Fruit fly (Drosophila melanogaster) whole organism, embryonic: ENCODE data around the gene AP-1mu.

Source experiments
- Aef1 ChIP-seq: fragments of 200-800 bp; sonication (Bioruptor generic); IDR thresholded peaks from 3 replicates; pipeline ENCODE4 v1.3.6; 2022; ENCODE audit warnings: missing biosample characterization, missing genetic modification characterization
- BtbVII ChIP-seq: fragments of 200-800 bp; sonication (Bioruptor generic); optimal IDR thresholded peaks from 3 replicates; lab custom pipeline; 2017; ENCODE audit warnings: missing biosample characterization, mild to moderate bottlenecking, missing genetic modification characterization
- C15 ChIP-seq: fragments of 200-800 bp; sonication (Bioruptor generic); IDR thresholded peaks from 3 replicates; pipeline ENCODE4 v1.3.6; 2022; ENCODE audit warnings: missing biosample characterization, missing genetic modification characterization
- CG10274 ChIP-seq: fragments of 200-800 bp; sonication (Bioruptor generic); optimal IDR thresholded peaks from 3 replicates; lab custom pipeline; 2017; ENCODE audit warnings: missing biosample characterization, mild to moderate bottlenecking, missing genetic modification characterization
- CG12104 ChIP-seq: fragments of 200-800 bp; sonication (Bioruptor generic); optimal IDR thresholded peaks from 3 replicates; lab custom pipeline; 2016; ENCODE audit warnings: missing biosample characterization, missing genetic modification characterization
- CG12391 ChIP-seq: fragments of 200-800 bp; sonication (Bioruptor generic); optimal IDR thresholded peaks from 3 replicates; lab custom pipeline; 2018; ENCODE audit warnings: missing biosample characterization, mild to moderate bottlenecking, missing genetic modification characterization, moderate library complexity
- CG12659 ChIP-seq: fragments of 200-800 bp; sonication (Bioruptor generic); optimal IDR thresholded peaks from 3 replicates; lab custom pipeline; 2017; ENCODE audit warnings: mild to moderate bottlenecking, missing biosample characterization, missing genetic modification reagents, missing genetic modification characterization
- CG13775 ChIP-seq: fragments of 200-800 bp; sonication (Bioruptor generic); optimal IDR thresholded peaks from 3 replicates; lab custom pipeline; 2017; ENCODE audit warnings: missing biosample characterization, mild to moderate bottlenecking, missing genetic modification characterization
- CG14667 ChIP-seq: fragments of 200-800 bp; sonication (Bioruptor generic); IDR thresholded peaks from 2 replicates; pipeline ENCODE4 v1.3.6; 2022; ENCODE audit warnings: missing biosample characterization, missing genetic modification characterization
- CG14965 ChIP-seq: fragments of 200-800 bp; sonication (Bioruptor generic); optimal IDR thresholded peaks from 2 replicates; lab custom pipeline; 2016; ENCODE audit warnings: missing biosample characterization, missing genetic modification characterization, borderline replicate concordance
- CG15073 ChIP-seq: fragments of 200-800 bp; sonication (Bioruptor generic); optimal IDR thresholded peaks from 2 replicates; lab custom pipeline; 2016; ENCODE audit warnings: missing biosample characterization, missing genetic modification characterization
- CG16813 ChIP-seq: fragments of 200-800 bp; sonication (Bioruptor generic); IDR thresholded peaks from 3 replicates; pipeline ENCODE4 v1.3.6; 2022; ENCODE audit warnings: missing biosample characterization, missing genetic modification characterization; ENCODE audit not compliant: partially characterized antibody
- CG2129 ChIP-seq: fragments of 200-800 bp; sonication (Bioruptor generic); IDR thresholded peaks from 2 replicates; pipeline ENCODE4 v1.3.6; 2022; ENCODE audit warnings: missing biosample characterization, missing genetic modification characterization; ENCODE audit not compliant: partially characterized antibody
- CG2199 ChIP-seq: fragments of 200-800 bp; sonication (Bioruptor generic); IDR thresholded peaks from 3 replicates; pipeline ENCODE4 v1.3.6; 2022; ENCODE audit warnings: missing biosample characterization, missing genetic modification characterization
- CG30403 ChIP-seq: fragments of 200-800 bp; sonication (Bioruptor generic); optimal IDR thresholded peaks from 3 replicates; lab custom pipeline; 2016; ENCODE audit warnings: missing biosample characterization, missing genetic modification characterization
- CG30431 ChIP-seq: fragments of 200-800 bp; sonication (Bioruptor generic); optimal IDR thresholded peaks from 2 replicates; lab custom pipeline; 2017; ENCODE audit warnings: missing biosample characterization, missing genetic modification characterization
- CG31365 ChIP-seq: fragments of 200-800 bp; sonication (Bioruptor generic); optimal IDR thresholded peaks from 2 replicates; lab custom pipeline; 2018; ENCODE audit warnings: missing biosample characterization, mild to moderate bottlenecking, missing genetic modification characterization
- CG32532 ChIP-seq: fragments of 200-800 bp; sonication (Bioruptor generic); IDR thresholded peaks from 2 replicates; pipeline ENCODE4 v1.3.6; 2022; ENCODE audit warnings: missing biosample characterization, missing genetic modification characterization
- CG6765 ChIP-seq: fragments of 200-800 bp; sonication (Bioruptor generic); optimal IDR thresholded peaks from 3 replicates; lab custom pipeline; 2017; ENCODE audit warnings: missing biosample characterization, mild to moderate bottlenecking, missing genetic modification characterization
- CG7786 ChIP-seq: fragments of 200-800 bp; sonication (Bioruptor generic); optimal IDR thresholded peaks from 2 replicates; lab custom pipeline; 2016; ENCODE audit warnings: missing biosample characterization, missing genetic modification characterization
- CG9609 ChIP-seq: fragments of 200-800 bp; sonication (Bioruptor generic); optimal IDR thresholded peaks from 3 replicates; lab custom pipeline; 2016; ENCODE audit warnings: missing biosample characterization, missing genetic modification characterization
- Camta ChIP-seq: fragments of 200-800 bp; sonication (Bioruptor generic); optimal IDR thresholded peaks from 2 replicates; lab custom pipeline; 2016; ENCODE audit warnings: missing biosample characterization, missing genetic modification characterization
- Chrac-16 ChIP-seq: fragments of 200-800 bp; sonication (Bioruptor generic); optimal IDR thresholded peaks from 3 replicates; lab custom pipeline; 2016; ENCODE audit warnings: missing biosample characterization, missing genetic modification characterization
- Ets97D ChIP-seq: fragments of 200-800 bp; sonication (Bioruptor generic); optimal IDR thresholded peaks from 3 replicates; lab custom pipeline; 2016; ENCODE audit warnings: missing biosample characterization, missing genetic modification characterization
- GATAe ChIP-seq: fragments of 200-800 bp; sonication (Bioruptor generic); conservative IDR thresholded peaks from 2 replicates; pipeline ENCODE4 v1.3.6; 2022; ENCODE audit warnings: missing biosample characterization, missing genetic modification characterization
- H2.0 ChIP-seq: fragments of 200-800 bp; sonication (Bioruptor generic); IDR thresholded peaks from 2 replicates; pipeline ENCODE4 v1.3.6; 2022; ENCODE audit warnings: missing biosample characterization, missing genetic modification characterization
- Hey ChIP-seq: fragments of 200-800 bp; sonication (Bioruptor generic); optimal IDR thresholded peaks from 3 replicates; lab custom pipeline; 2018; ENCODE audit warnings: missing biosample characterization, mild to moderate bottlenecking, missing genetic modification characterization
- Kr ChIP-seq: fragments of 200-800 bp; sonication (Bioruptor generic); optimal IDR thresholded peaks from 2 replicates; lab custom pipeline; 2017; ENCODE audit warnings: missing biosample characterization, mild to moderate bottlenecking, missing genetic modification characterization
- NC2α ChIP-seq: fragments of 200-800 bp; sonication (Bioruptor generic); optimal IDR thresholded peaks from 2 replicates; lab custom pipeline; 2016; ENCODE audit warnings: missing biosample characterization, missing genetic modification characterization
- Stat92E ChIP-seq, 3 experiments: fragments of >200 bp in 2 of 3; fragments of 200-800 bp in 1 of 3; sonication (Bioruptor generic) in 1 of 3; optimal IDR thresholded peaks; 2 replicates each; lab custom pipeline; 2017 to 2019; ENCODE audit warnings: missing biosample characterization in 3 of 3, missing genetic modification characterization in 3 of 3, mild to moderate bottlenecking in 1 of 3, moderate library complexity in 1 of 3
- Taf1 ChIP-seq: fragments of 200-800 bp; sonication (Bioruptor generic); IDR thresholded peaks from 2 replicates; pipeline ENCODE4 v1.3.6; 2022; ENCODE audit warnings: missing biosample characterization, missing genetic modification characterization
- aop ChIP-seq: fragments of 200-800 bp; sonication (Bioruptor generic); IDR thresholded peaks from 2 replicates; pipeline ENCODE4 v1.3.6; 2022; ENCODE audit warnings: missing biosample characterization, missing genetic modification characterization
- bigmax ChIP-seq: fragments of 200-800 bp; sonication (Bioruptor generic); optimal IDR thresholded peaks from 2 replicates; lab custom pipeline; 2018; ENCODE audit warnings: missing biosample characterization, mild to moderate bottlenecking, missing genetic modification characterization
- chif ChIP-seq, 2 experiments: fragments of 200-800 bp; sonication (Bioruptor generic); optimal IDR thresholded peaks; 3 replicates each; lab custom pipeline; 2016; ENCODE audit warnings: missing biosample characterization in 2 of 2, missing genetic modification characterization in 2 of 2
- danr ChIP-seq: fragments of 200-800 bp; sonication (Bioruptor generic); IDR thresholded peaks from 2 replicates; pipeline ENCODE4 v1.3.6; 2022; ENCODE audit warnings: missing biosample characterization, missing genetic modification characterization
- dati ChIP-seq: fragments of 200-800 bp; sonication (Bioruptor generic); IDR thresholded peaks from 2 replicates; pipeline ENCODE4 v1.3.6; 2022; ENCODE audit warnings: missing biosample characterization, missing genetic modification characterization
- exex ChIP-seq: fragments of 200-800 bp; sonication (Bioruptor generic); optimal IDR thresholded peaks from 4 replicates; lab custom pipeline; 2018; ENCODE audit warnings: missing biosample characterization, mild to moderate bottlenecking, missing genetic modification characterization, moderate library complexity
- gro ChIP-seq: fragments of 200-800 bp; sonication (Bioruptor generic); optimal IDR thresholded peaks from 2 replicates; lab custom pipeline; 2016; ENCODE audit warnings: missing biosample characterization, missing genetic modification characterization
- her ChIP-seq: fragments of 200-800 bp; sonication (Bioruptor generic); optimal IDR thresholded peaks from 2 replicates; lab custom pipeline; 2016; ENCODE audit warnings: missing biosample characterization, missing genetic modification characterization
- lola ChIP-seq, 3 experiments: fragments of >200 bp in 2 of 3; fragments of 200-800 bp in 1 of 3; sonication (Bioruptor generic) in 1 of 3; optimal IDR thresholded peaks; 2 replicates each; lab custom pipeline; 2017 to 2019; ENCODE audit warnings: missing biosample characterization in 3 of 3, missing genetic modification characterization in 3 of 3, mild to moderate bottlenecking in 1 of 3, moderate library complexity in 1 of 3
- org-1 ChIP-seq: fragments of 200-800 bp; sonication (Bioruptor generic); optimal IDR thresholded peaks from 2 replicates; lab custom pipeline; 2017; ENCODE audit warnings: missing biosample characterization, missing genetic modification characterization
- otp ChIP-seq: fragments of 200-800 bp; sonication (Bioruptor generic); IDR thresholded peaks from 3 replicates; pipeline ENCODE4, ENCODE4 v1.3.6; 2022; ENCODE audit warnings: missing biosample characterization, missing genetic modification characterization
- peb ChIP-seq: fragments of 200-800 bp; sonication (Bioruptor generic); IDR thresholded peaks from 2 replicates; pipeline ENCODE4 v1.3.6; 2022; ENCODE audit warnings: missing biosample characterization, missing genetic modification characterization
- sc ChIP-seq, 3 experiments: fragments of >200 bp in 2 of 3; fragments of 200-800 bp in 1 of 3; sonication (Bioruptor generic) in 1 of 3; optimal IDR thresholded peaks; 2 replicates in 2 of 3; 3 replicates in 1 of 3; lab custom pipeline; 2017; ENCODE audit warnings: mild to moderate bottlenecking in 1 of 3, missing biosample characterization in 1 of 3, missing genetic modification characterization in 1 of 3, missing genetic modification reagents in 1 of 3
- sens-2 ChIP-seq: fragments of 200-800 bp; sonication (Bioruptor generic); IDR thresholded peaks from 2 replicates; pipeline ENCODE4 v1.3.6; 2022; ENCODE audit warnings: missing biosample characterization, missing genetic modification characterization
- seq ChIP-seq: fragments of 200-800 bp; sonication (Bioruptor generic); IDR thresholded peaks from 2 replicates; pipeline ENCODE4 v1.3.6; 2022; ENCODE audit warnings: missing biosample characterization, missing genetic modification characterization
- so ChIP-seq: fragments of 200-800 bp; sonication (Bioruptor generic); IDR thresholded peaks from 3 replicates; pipeline ENCODE4 v1.3.6; 2022; ENCODE audit warnings: missing biosample characterization, missing genetic modification characterization
- trh ChIP-seq: fragments of 200-800 bp; sonication (Bioruptor generic); optimal IDR thresholded peaks from 2 replicates; lab custom pipeline; 2016; ENCODE audit warnings: missing biosample characterization, missing genetic modification characterization
- unpg ChIP-seq: fragments of 200-800 bp; sonication (Bioruptor generic); optimal IDR thresholded peaks from 3 replicates; lab custom pipeline; 2018; ENCODE audit warnings: missing biosample characterization, mild to moderate bottlenecking, missing genetic modification characterization, moderate library complexity
- wdn ChIP-seq: fragments of 200-800 bp; sonication (Bioruptor generic); IDR thresholded peaks from 2 replicates; pipeline ENCODE4 v1.3.6; 2022; ENCODE audit warnings: missing biosample characterization, missing genetic modification characterization
- wor ChIP-seq: fragments of 200-800 bp; sonication (Bioruptor generic); IDR thresholded peaks from 2 replicates; pipeline ENCODE4 v1.3.6; 2022; ENCODE audit warnings: missing biosample characterization, missing genetic modification characterization

Gene AP-1mu

DNA sequence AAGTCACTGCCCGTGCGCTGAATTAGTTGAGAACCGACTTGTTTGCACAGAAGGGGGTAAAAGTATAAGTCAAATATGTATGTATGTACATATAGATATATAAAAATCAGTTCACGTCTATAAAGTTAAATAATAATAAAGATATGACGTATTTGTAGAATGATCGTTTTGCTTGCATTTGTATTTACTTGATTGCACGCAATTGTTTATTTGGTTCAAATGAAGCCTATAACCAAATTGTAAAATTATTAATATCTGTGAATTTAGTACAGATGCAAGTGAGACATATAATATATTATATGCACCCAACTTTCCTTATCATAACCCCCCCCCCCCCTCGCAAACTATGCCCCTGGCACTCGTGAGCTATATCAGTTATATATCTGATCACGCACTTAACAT lies 41.2 kb upstream of the AP-1mu start (continued):
- TF ChIP-seq Kr (GFP tag; lab: Kevin White, UChicago), result peak; percentile 17
- no peak for TF ChIP-seq CG15073 (GFP tag; lab: Kevin White, UChicago)
- TF ChIP-seq Stat92E (GFP tag; optimal IDR thresholded peaks at IDR 0.05; lab: Kevin White, UChicago), result no peak
- peak; percentile 40 for TF ChIP-seq CG12104 (GFP tag; lab: Kevin White, UChicago)
- TF ChIP-seq otp (GFP tag; lab: Robert Waterston, UW), result no peak
- peak; percentile 57 for TF ChIP-seq CG32532 (GFP tag; lab: Robert Waterston, UW)
- TF ChIP-seq BtbVII (GFP tag; lab: Kevin White, UChicago), result peak; percentile 78
- 0 out of 2 replicates have a peak, but pooled peaks have one; percentile 34 for TF ChIP-seq wdn (GFP tag; lab: Robert Waterston, UW)
- TF ChIP-seq danr (GFP tag; lab: Robert Waterston, UW), result no peak
- TF ChIP-seq Aef1, result peak; percentile 26; the same call in 1 of the 3 replicates
- TF ChIP-seq exex (tag; lab: Kevin White, UChicago), result peak; percentile 42
- TF ChIP-seq peb (GFP tag; lab: Robert Waterston, UW), result no peak
- TF ChIP-seq CG7786 (GFP tag; lab: Kevin White, UChicago), result no peak
- no peak for TF ChIP-seq Hey (tag; lab: Kevin White, UChicago)
- no peak for TF ChIP-seq GATAe (GFP tag; lab: Robert Waterston, UW)
- TF ChIP-seq sens-2 (GFP tag; lab: Robert Waterston, UW), result no peak
- no peak for TF ChIP-seq CG9609 (GFP tag; lab: Kevin White, UChicago)
- no peak for TF ChIP-seq CG30431
- TF ChIP-seq seq (GFP tag; lab: Robert Waterston, UW), result no peak
- no peak for TF ChIP-seq C15 (GFP tag; lab: Robert Waterston, UW)
- TF ChIP-seq Chrac-16 (GFP tag; lab: Kevin White, UChicago), result no peak
- no peak for TF ChIP-seq dati
- no peak for TF ChIP-seq aop
- no peak for TF ChIP-seq sc (optimal IDR thresholded peaks at IDR 0.05; lab: Kevin White, UChicago)
- no peak for TF ChIP-seq sc (GFP tag; optimal IDR thresholded peaks at IDR 0.05; lab: Kevin White, UChicago)
- TF ChIP-seq CG14965, result no peak
- no peak for TF ChIP-seq NC2α (GFP tag; lab: Kevin White, UChicago)
- TF ChIP-seq CG2129 (GFP tag; lab: Robert Waterston, UW), result no peak
- TF ChIP-seq CG12391, result peak; percentile 22
- no peak for TF ChIP-seq so
- TF ChIP-seq H2.0, result no peak
- no peak for TF ChIP-seq CG2199
- TF ChIP-seq chif (GFP tag; optimal IDR thresholded peaks at IDR 0.05; lab: Kevin White, UChicago), result no peak
- no peak for TF ChIP-seq org-1 (GFP tag; lab: Kevin White, UChicago)
- peak; percentile 37 for TF ChIP-seq unpg
- no peak for TF ChIP-seq bigmax
- no peak for TF ChIP-seq Ets97D
- TF ChIP-seq CG30403 (GFP tag; lab: Kevin White, UChicago), result peak; percentile 25
- TF ChIP-seq Taf1, result peak; percentile 24; the same call in 1 of the 2 replicates
- TF ChIP-seq CG31365 (tag; lab: Kevin White, UChicago), result no peak
- peak in 1 of 3 experiments; percentile 8 for TF ChIP-seq lola (GFP tag; optimal IDR thresholded peaks at IDR 0.05; lab: Kevin White, UChicago)
- peak; percentile 13 for TF ChIP-seq CG10274
- TF ChIP-seq trh, result no peak
- TF ChIP-seq wor (GFP tag; lab: Robert Waterston, UW), result no peak
- no peak for TF ChIP-seq her (GFP tag; lab: Kevin White, UChicago)
- TF ChIP-seq CG14667 (GFP tag; lab: Robert Waterston, UW), result no peak
- TF ChIP-seq CG12659 (GFP tag; lab: Kevin White, UChicago), result peak; percentile 42
- peak; percentile 20 for TF ChIP-seq CG6765 (GFP tag; lab: Kevin White, UChicago)
- TF ChIP-seq CG13775 (GFP tag; lab: Kevin White, UChicago), result peak; percentile 55
- TF ChIP-seq gro (GFP tag; lab: Kevin White, UChicago), result no peak
- no peak for TF ChIP-seq Camta (GFP tag; lab: Kevin White, UChicago)
- TF ChIP-seq CG16813, result no peak
